Worm (Caenorhabditis elegans) whole organism, early embryonic: Measurements from ENCODE around the gene M117.1.

Experiments
- B0310.2 ChIP-seq: sonication (generic microtip); optimal IDR thresholded peaks from 2 replicates; lab custom pipeline; 2016; ENCODE audit warnings: mild to moderate bottlenecking, missing genetic modification characterization, missing compliant biosample characterization
- F13C5.2 ChIP-seq: sonication (generic microtip); optimal IDR thresholded peaks from 2 replicates; lab custom pipeline; 2017; ENCODE audit warnings: mild to moderate bottlenecking, missing genetic modification characterization, inconsistent platforms, missing compliant biosample characterization
- ama-1 ChIP-seq: fragments of 150-350 bp; optimal IDR thresholded peaks from 2 replicates; lab custom pipeline; 2014
- ceh-13 ChIP-seq: fragments of 200-800 bp; sonication (Bioruptor generic); optimal IDR thresholded peaks from 2 replicates; lab custom pipeline; 2018; ENCODE audit warnings: mild to moderate bottlenecking, missing genetic modification characterization, missing compliant biosample characterization
- flt-1 ChIP-seq: fragments of 200-800 bp; sonication (Bioruptor generic); IDR thresholded peaks from 2 replicates; pipeline ENCODE4 v1.3.6; 2022; ENCODE audit warnings: missing genetic modification characterization, missing compliant biosample characterization
- hmbx-1 ChIP-seq: sonication (generic microtip); optimal IDR thresholded peaks from 2 replicates; lab custom pipeline; 2016; ENCODE audit warnings: mild to moderate bottlenecking, missing genetic modification characterization, missing compliant biosample characterization
- hmg-4 ChIP-seq: fragments of 200-800 bp; sonication (Bioruptor generic); optimal IDR thresholded peaks from 2 replicates; lab custom pipeline; 2018; ENCODE audit warnings: mild to moderate bottlenecking, missing genetic modification characterization, missing compliant biosample characterization
- hnd-1 ChIP-seq: sonication (generic microtip); optimal IDR thresholded peaks from 2 replicates; lab custom pipeline; 2016; ENCODE audit warnings: missing genetic modification characterization, missing compliant biosample characterization
- pes-1 ChIP-seq: fragments of 200-800 bp; sonication (Bioruptor generic); IDR thresholded peaks from 2 replicates; pipeline ENCODE4 v1.3.6; 2022; ENCODE audit warnings: missing genetic modification reagents, missing genetic modification characterization, missing compliant biosample characterization
- sea-1 ChIP-seq: fragments of 200-800 bp; sonication (Bioruptor generic); conservative IDR thresholded peaks from 2 replicates; pipeline ENCODE4 v1.3.6; 2022; ENCODE audit warnings: missing genetic modification characterization, missing compliant biosample characterization
- tbx-11 ChIP-seq: fragments of 200-800 bp; sonication (Bioruptor generic); IDR thresholded peaks from 2 replicates; pipeline ENCODE4 v1.3.6; 2022; ENCODE audit warnings: missing genetic modification characterization, missing compliant biosample characterization
- tbx-37 ChIP-seq: fragments of 200-800 bp; sonication (Bioruptor generic); conservative IDR thresholded peaks from 2 replicates; pipeline ENCODE4 v1.3.6; 2022; ENCODE audit warnings: missing genetic modification reagents, missing genetic modification characterization, missing compliant biosample characterization
- tra-4 ChIP-seq: sonication (generic microtip); optimal IDR thresholded peaks from 2 replicates; lab custom pipeline; 2017; ENCODE audit warnings: missing genetic modification characterization, missing compliant biosample characterization

DNA sequence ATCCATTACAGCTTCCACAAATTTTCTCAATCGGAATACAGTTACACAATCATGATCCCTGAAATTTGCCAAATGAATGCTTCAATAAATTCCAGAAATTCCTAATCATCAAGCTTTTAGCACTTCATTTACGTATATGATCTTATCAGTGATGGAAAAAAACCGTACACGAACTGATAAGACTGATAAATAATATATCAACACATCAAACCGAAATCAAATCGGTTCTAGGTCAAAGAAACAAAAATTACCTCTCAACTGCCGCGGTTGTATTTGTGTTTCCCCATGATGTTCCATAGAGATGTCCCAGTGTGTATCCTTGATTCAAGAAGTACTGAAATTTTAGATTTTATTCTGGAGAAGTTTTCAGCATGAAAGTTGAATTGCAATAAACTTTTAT, 43.0 kb upstream of the M117.1 start:
- TF ChIP-seq B0310.2 (no peak), hnd-1 (tag; lab: Kevin White, UChicago) (no peak), flt-1 (GFP tag; lab: Robert Waterston, UW) (no peak), ama-1 (lab: Kevin White, UChicago) (no peak), F13C5.2 (tag; lab: Kevin White, UChicago) (no peak), tra-4 (tag; lab: Kevin White, UChicago) (no peak), ceh-13 (GFP tag; lab: Kevin White, UChicago) (no peak), sea-1 (GFP tag; lab: Robert Waterston, UW) (no peak), pes-1 (GFP tag; lab: Robert Waterston, UW) (no peak), tbx-37 (GFP tag; lab: Robert Waterston, UW) (no peak), hmbx-1 (tag; lab: Kevin White, UChicago) (no peak), tbx-11 (GFP tag; lab: Robert Waterston, UW) (no peak), hmg-4 (GFP tag; lab: Kevin White, UChicago) (no peak)
